Worm (Caenorhabditis elegans): Measurements from ENCODE around the gene F48F7.5.

Gene F48F7.5

DNA sequence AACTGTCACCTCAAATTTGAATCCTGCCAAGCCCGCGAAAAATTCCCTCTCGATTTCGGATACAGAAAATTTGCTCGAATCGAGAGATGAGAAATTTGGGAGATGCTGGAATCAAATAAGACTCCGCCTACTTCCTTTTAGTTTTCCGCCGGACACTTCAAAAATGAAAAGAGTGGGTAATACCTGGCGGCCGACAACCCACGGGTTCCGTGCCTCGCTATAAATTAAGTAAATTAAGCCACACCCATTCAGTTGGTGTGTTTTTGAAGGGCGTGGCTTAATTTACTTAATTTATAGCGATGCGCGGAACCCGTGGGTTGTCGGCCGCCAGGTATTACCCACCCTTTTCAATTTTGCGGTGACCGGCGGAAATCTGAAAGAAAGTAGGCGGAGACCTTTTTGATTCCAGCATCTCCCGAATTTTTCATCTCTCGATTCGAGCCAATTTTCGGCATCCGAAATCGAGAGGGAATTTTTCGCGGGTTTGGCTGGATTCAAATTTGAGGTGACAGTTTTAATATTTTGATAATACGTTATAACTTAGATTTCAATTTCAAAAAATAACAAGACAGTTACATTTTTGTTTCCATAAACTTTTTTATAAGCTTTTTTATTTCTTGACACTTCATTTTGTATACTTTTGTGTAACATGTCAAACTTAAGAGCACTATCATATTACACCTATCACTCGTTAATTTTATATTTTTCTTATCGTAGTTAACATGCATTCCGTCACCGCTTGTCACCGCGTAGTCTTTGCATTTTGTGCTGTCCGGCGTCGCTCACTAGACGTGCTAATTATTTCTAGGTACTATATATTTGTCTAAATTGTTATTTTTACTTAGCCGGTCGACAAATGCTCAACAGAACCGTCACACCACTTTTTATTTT is 28.5 kb upstream of the F48F7.5 start:
- TF ChIP-seq fos-1 (tag; optimal IDR thresholded peaks at IDR 0.05) = peak; percentile 81
- TF ChIP-seq lsy-2 (tag; optimal IDR thresholded peaks at IDR 0.05) = no peak

DNA sequence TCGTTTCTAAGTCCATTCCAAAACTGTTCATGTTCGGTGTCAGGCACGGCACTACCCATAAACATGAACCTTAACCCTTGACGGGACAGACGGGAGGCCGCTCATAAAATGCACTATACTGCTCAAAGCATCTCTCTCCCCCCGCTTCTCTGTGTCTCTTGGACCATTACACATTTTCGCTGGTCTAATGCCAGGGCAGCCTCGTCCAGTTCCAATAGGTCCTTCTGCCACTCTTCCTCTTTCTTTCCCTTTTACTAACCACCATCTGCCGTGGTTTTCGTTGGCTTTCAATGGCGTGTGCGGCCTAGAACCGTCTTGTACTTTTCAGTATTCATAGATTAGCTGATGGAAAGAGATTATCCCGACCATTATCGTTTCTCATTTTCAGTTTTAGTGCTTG is 27.3 kb upstream of the F48F7.5 start:
- peak; percentile 0 for TF ChIP-seq nhr-129 (tag; optimal IDR thresholded peaks at IDR 0.05)
- no peak for TF ChIP-seq ZK546.5 (tag; optimal IDR thresholded peaks at IDR 0.05)

DNA sequence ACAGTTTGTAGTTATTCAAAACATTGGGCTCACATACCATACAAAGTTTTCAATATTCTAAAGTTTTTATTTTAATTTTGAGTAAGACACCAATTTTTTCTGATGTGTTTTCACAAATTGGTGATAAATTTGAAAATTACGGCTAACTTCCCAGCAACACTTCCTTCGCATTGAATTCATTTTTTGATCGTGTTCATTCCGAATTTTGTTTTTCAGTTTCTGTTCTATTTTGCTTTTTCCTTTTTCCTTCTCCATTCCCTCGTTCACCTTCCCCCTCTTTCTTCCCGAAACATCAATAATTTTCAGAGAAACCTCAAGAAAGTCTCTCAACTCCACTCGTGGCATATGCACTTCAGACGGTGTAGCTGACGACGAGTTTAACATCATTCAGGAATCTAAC is 26.6 kb upstream of the F48F7.5 start, which contains the start of gene alg-1:
alg-1 (plus strand) TSS at position 301 of the 400 bp plus-strand sequence.
- TF ChIP-seq nhr-12 (tag; optimal IDR thresholded peaks at IDR 0.05) = no peak
- TF ChIP-seq ztf-4 (tag; optimal IDR thresholded peaks at IDR 0.05) = no peak
- no peak for TF ChIP-seq ceh-16 (tag; optimal IDR thresholded peaks at IDR 0.05)
- TF ChIP-seq F13H6.1 (tag; optimal IDR thresholded peaks at IDR 0.05) = no peak
- TF ChIP-seq nhr-25 (tag; optimal IDR thresholded peaks at IDR 0.05) = no peak
- no peak for TF ChIP-seq peb-1 (tag; optimal IDR thresholded peaks at IDR 0.05)
- TF ChIP-seq ztf-1 (GFP tag; conservative IDR thresholded peaks at IDR 0.05) = no peak
- TF ChIP-seq mab-5 (tag; optimal IDR thresholded peaks at IDR 0.05) = no peak
- no peak for TF ChIP-seq lin-13 (GFP tag; optimal IDR thresholded peaks at IDR 0.05)
- no peak for TF ChIP-seq Y55F3AM.14 (GFP tag; optimal IDR thresholded peaks at IDR 0.05)
- no peak for TF ChIP-seq nhr-11 (tag; optimal IDR thresholded peaks at IDR 0.05)
- TF ChIP-seq ama-1 (optimal IDR thresholded peaks at IDR 0.05) = no peak
- TF ChIP-seq nhr-6 (tag; optimal IDR thresholded peaks at IDR 0.05) = no peak
- no peak for TF ChIP-seq nhr-23 (tag; optimal IDR thresholded peaks at IDR 0.05)
- no peak for TF ChIP-seq nhr-21 (tag; optimal IDR thresholded peaks at IDR 0.05)

DNA sequence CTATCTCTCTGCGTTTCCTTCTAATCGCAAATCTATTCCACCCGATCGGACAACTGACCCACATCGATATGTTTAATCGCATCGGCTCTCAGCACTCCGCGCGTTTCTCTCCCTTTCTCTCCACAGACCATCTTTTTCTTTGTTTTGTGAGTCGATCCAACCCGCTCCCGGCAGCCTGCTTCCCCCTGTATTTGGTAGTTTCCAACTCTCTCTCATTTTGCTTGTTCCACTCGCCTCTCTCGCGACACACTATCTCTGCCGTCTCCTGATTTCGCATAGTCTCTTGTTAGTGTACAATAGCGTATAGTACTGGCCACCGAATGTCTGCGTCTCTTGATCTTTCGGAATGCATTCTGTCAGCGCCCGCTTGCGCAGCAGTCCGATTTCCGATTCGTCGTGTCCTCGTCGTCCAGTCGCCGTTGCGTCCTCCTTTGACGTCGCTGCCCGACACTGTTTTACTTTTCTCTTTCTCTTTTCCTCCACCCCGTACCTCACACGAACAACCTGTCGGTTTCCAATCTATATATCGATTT is 24.8 kb upstream of the F48F7.5 start:
- TF ChIP-seq ceh-16 (tag; optimal IDR thresholded peaks at IDR 0.05) (peak; percentile 7), C34F6.9 (tag; optimal IDR thresholded peaks at IDR 0.05) (peak; percentile 25), fos-1 (tag; optimal IDR thresholded peaks at IDR 0.05) (peak; percentile 44), ZK546.5 (tag; optimal IDR thresholded peaks at IDR 0.05) (no peak), sma-9 (GFP tag; optimal IDR thresholded peaks at IDR 0.05) (peak; percentile 65), sma-9 (tag; optimal IDR thresholded peaks at IDR 0.05) (no peak), gmeb-1 (tag; optimal IDR thresholded peaks at IDR 0.05) (peak; percentile 20), egl-27 (tag; optimal IDR thresholded peaks at IDR 0.05) (peak; percentile 63), nhr-129 (tag; optimal IDR thresholded peaks at IDR 0.05) (peak; percentile 62), crh-2 (tag; optimal IDR thresholded peaks at IDR 0.05) (peak; percentile 53), nhr-237 (tag; optimal IDR thresholded peaks at IDR 0.05) (no peak), ztf-1 (GFP tag; conservative IDR thresholded peaks at IDR 0.05) (no peak), mab-5 (tag; optimal IDR thresholded peaks at IDR 0.05) (no peak), elt-3 (tag; optimal IDR thresholded peaks at IDR 0.05) (no peak), lin-13 (GFP tag; optimal IDR thresholded peaks at IDR 0.05) (peak; percentile 8), sma-3 (GFP tag; optimal IDR thresholded peaks at IDR 0.05) (peak; percentile 79), nhr-21 (tag; optimal IDR thresholded peaks at IDR 0.05) (peak; percentile 73), skn-1 (tag; optimal IDR thresholded peaks at IDR 0.05) (no peak), lsy-2 (tag; optimal IDR thresholded peaks at IDR 0.05) (peak in 1 of 2 experiments; percentile 28), blmp-1 (tag; optimal IDR thresholded peaks at IDR 0.05; ENCODE audit: insufficient read depth) (peak; percentile 30), nhr-6 (tag; optimal IDR thresholded peaks at IDR 0.05) (no peak), nhr-25 (tag; optimal IDR thresholded peaks at IDR 0.05) (peak; percentile 74), F13H6.1 (tag; optimal IDR thresholded peaks at IDR 0.05) (peak; percentile 81)

DNA sequence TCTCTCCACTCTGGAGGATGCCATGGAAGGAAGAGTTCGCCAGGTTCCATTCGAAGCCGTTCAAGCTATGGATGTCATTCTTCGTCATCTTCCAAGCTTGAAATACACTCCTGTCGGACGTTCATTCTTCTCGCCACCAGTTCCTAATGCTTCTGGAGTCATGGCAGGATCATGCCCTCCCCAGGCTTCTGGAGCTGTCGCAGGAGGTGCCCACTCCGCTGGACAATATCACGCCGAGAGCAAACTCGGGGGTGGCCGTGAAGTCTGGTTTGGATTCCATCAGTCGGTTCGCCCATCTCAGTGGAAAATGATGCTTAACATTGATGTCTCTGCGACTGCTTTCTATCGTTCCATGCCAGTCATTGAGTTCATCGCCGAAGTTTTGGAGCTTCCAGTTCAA is 23.1 kb upstream of the F48F7.5 start:
- no peak for TF ChIP-seq sma-9 (GFP tag; optimal IDR thresholded peaks at IDR 0.05)
- TF ChIP-seq sma-9 (tag; optimal IDR thresholded peaks at IDR 0.05) = no peak
- no peak for TF ChIP-seq lin-13 (GFP tag; optimal IDR thresholded peaks at IDR 0.05)
- TF ChIP-seq C34F6.9 (tag; optimal IDR thresholded peaks at IDR 0.05) = no peak
- TF ChIP-seq lsy-2 (tag; optimal IDR thresholded peaks at IDR 0.05) = no peak
- no peak for TF ChIP-seq ama-1 (optimal IDR thresholded peaks at IDR 0.05)
- TF ChIP-seq dmd-4 (tag; optimal IDR thresholded peaks at IDR 0.05) = no peak
- TF ChIP-seq elt-1 (tag; optimal IDR thresholded peaks at IDR 0.05) = no peak
- no peak for TF ChIP-seq mbf-1 (tag; optimal IDR thresholded peaks at IDR 0.05)

All from whole organism, L2 larva.